Fruit fly (Drosophila melanogaster): ENCODE results near the gene slgA.

Gene slgA

DNA sequence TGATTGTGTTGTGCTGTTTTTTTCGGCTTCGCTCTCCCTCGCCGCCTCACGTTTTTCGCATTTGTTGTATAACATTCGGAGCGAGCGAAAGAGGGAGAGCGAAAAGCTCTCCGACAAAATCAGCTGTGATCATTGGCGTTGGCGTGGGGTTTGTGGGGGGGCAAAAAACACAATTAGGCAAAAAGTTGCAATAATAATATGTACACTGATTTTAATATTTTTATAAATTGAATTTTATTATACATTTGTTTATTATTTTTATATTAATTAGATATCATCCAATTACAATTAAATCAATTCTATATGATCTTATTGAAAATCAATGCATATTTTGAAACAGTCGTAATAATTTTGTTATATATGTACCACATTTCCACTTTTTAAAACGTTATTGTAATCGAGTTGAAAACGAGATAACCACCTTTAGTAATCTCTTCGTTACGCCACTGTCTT lies 1.8 kb downstream of the slgA start:
- TF ChIP-seq vfl (GFP tag; optimal IDR thresholded peaks at IDR 0.05) (no peak), prd (optimal IDR thresholded peaks at IDR 0.05) (no peak), prd (GFP tag; IDR thresholded peaks at IDR 0.05) (0 out of 3 replicates have a peak, but pooled peaks have one; percentile 37), az2 (GFP tag; optimal IDR thresholded peaks at IDR 0.05) (peak; percentile 14), Xrp1 (GFP tag; IDR thresholded peaks at IDR 0.05) (peak; percentile 41; the same call in 1 of the 2 replicates), CG9215 (GFP tag; IDR thresholded peaks at IDR 0.05) (0 out of 2 replicates have a peak, but pooled peaks have one; percentile 25), BtbVII (GFP tag; optimal IDR thresholded peaks at IDR 0.05) (no peak), CG16813 (GFP tag; IDR thresholded peaks at IDR 0.05; ENCODE audit: partially characterized antibody) (no peak), GATAe (GFP tag; conservative IDR thresholded peaks at IDR 0.05) (no peak), gce (GFP tag; IDR thresholded peaks at IDR 0.05) (no peak), ac (GFP tag; optimal IDR thresholded peaks at IDR 0.05) (no peak), Opbp (GFP tag; IDR thresholded peaks at IDR 0.05; ENCODE audit: partially characterized antibody) (no peak), Mad (GFP tag; optimal IDR thresholded peaks at IDR 0.05) (no peak), CG7556 (GFP tag; optimal IDR thresholded peaks at IDR 0.05) (peak; percentile 70), CG4328 (GFP tag; optimal IDR thresholded peaks at IDR 0.05) (no peak), CG8765 (GFP tag; IDR thresholded peaks at IDR 0.05) (no peak), CG1603 (tag; optimal IDR thresholded peaks at IDR 0.05) (no peak), insv (GFP tag; optimal IDR thresholded peaks at IDR 0.05) (no peak), CG10543 (GFP tag; optimal IDR thresholded peaks at IDR 0.05) (no peak), Hr3 (GFP tag; optimal IDR thresholded peaks at IDR 0.05) (peak; percentile 40), Sox102F (GFP tag; optimal IDR thresholded peaks at IDR 0.05) (peak; percentile 47), NFAT (GFP tag; IDR thresholded peaks at IDR 0.05) (0 out of 2 replicates have a peak, but pooled peaks have one; percentile 41), CG11398 (GFP tag; optimal IDR thresholded peaks at IDR 0.05) (no peak), CG8924 (tag; optimal IDR thresholded peaks at IDR 0.05) (peak; percentile 59), gsb (GFP tag; IDR thresholded peaks at IDR 0.05) (no peak), CG1792 (GFP tag; optimal IDR thresholded peaks at IDR 0.05) (no peak), trem (tag; optimal IDR thresholded peaks at IDR 0.05) (no peak), Dref (GFP tag; IDR thresholded peaks at IDR 0.05) (no peak), CG31224 (GFP tag; IDR thresholded peaks at IDR 0.05) (no peak), CG13296 (GFP tag; optimal IDR thresholded peaks at IDR 0.05) (peak; percentile 60), corto (GFP tag; optimal IDR thresholded peaks at IDR 0.05) (no peak), ranshi (GFP tag; IDR thresholded peaks at IDR 0.05) (0 out of 2 replicates have a peak, but pooled peaks have one; percentile 12), CG18599 (GFP tag; optimal IDR thresholded peaks at IDR 0.05) (peak; percentile 70), CG9817 (tag; optimal IDR thresholded peaks at IDR 0.05) (peak; percentile 13), gro (GFP tag; optimal IDR thresholded peaks at IDR 0.05) (no peak), CG7963 (GFP tag; IDR thresholded peaks at IDR 0.05; ENCODE audit: partially characterized antibody) (no peak), sna (GFP tag; IDR thresholded peaks at IDR 0.05; ENCODE audit: partially characterized antibody) (no peak), B-H1 (GFP tag; IDR thresholded peaks at IDR 0.05) (no peak), CG10209 (GFP tag; optimal IDR thresholded peaks at IDR 0.05) (peak; percentile 39), yki (optimal IDR thresholded peaks at IDR 0.05) (no peak), Usf (GFP tag; optimal IDR thresholded peaks at IDR 0.05) (no peak), CTCF (GFP tag; optimal IDR thresholded peaks at IDR 0.05) (no peak), Gsc (GFP tag; IDR thresholded peaks at IDR 0.05) (no peak), Dip3 (GFP tag; optimal IDR thresholded peaks at IDR 0.05) (no peak), rib (GFP tag; IDR thresholded peaks at IDR 0.05) (no peak), Hand (GFP tag; optimal IDR thresholded peaks at IDR 0.05) (peak; percentile 52), fu2 (GFP tag; optimal IDR thresholded peaks at IDR 0.05) (no peak), Optix (GFP tag; IDR thresholded peaks at IDR 0.05) (no peak), CG13624 (GFP tag; optimal IDR thresholded peaks at IDR 0.05) (no peak), caup (GFP tag; optimal IDR thresholded peaks at IDR 0.05; ENCODE audit: severe bottlenecking) (peak; percentile 48), H15 (GFP tag; IDR thresholded peaks at IDR 0.05) (no peak), Poxn (GFP tag; IDR thresholded peaks at IDR 0.05) (no peak)

All from whole organism, embryonic.